Worm (Caenorhabditis elegans): ENCODE results near the gene set-22.

- no peak for TF ChIP-seq unc-55 (GFP tag; optimal IDR thresholded peaks at IDR 0.05)
- no peak for TF ChIP-seq egl-27 (tag; optimal IDR thresholded peaks at IDR 0.05)
- no peak for TF ChIP-seq skn-1 (tag; optimal IDR thresholded peaks at IDR 0.05)
- TF ChIP-seq R02D3.7 (tag; optimal IDR thresholded peaks at IDR 0.05) = no peak
- TF ChIP-seq ztf-4 (tag; optimal IDR thresholded peaks at IDR 0.05) = no peak
- no peak for TF ChIP-seq aly-2 (tag; optimal IDR thresholded peaks at IDR 0.05)
- no peak for TF ChIP-seq nhr-237 (tag; optimal IDR thresholded peaks at IDR 0.05)
- TF ChIP-seq ceh-16 (tag; optimal IDR thresholded peaks at IDR 0.05) = no peak
- no peak for TF ChIP-seq nhr-25 (tag; optimal IDR thresholded peaks at IDR 0.05)
- TF ChIP-seq lsy-2 (tag; optimal IDR thresholded peaks at IDR 0.05) = peak in 1 of 2 experiments; percentile 39
- TF ChIP-seq ztf-11 (tag; optimal IDR thresholded peaks at IDR 0.05) = no peak
- TF ChIP-seq nhr-11 (tag; optimal IDR thresholded peaks at IDR 0.05) = no peak
- TF ChIP-seq ama-1 (optimal IDR thresholded peaks at IDR 0.05) = no peak
Observed at ce11 chrV:10441135-10442024, 4.7 kb downstream of the set-22 start, which contains the start of gene pap-1.

Data from whole organism, L2 larva.